Worm (Caenorhabditis elegans): ENCODE results near the gene lntl-1.

- no peak for TF ChIP-seq Y22D7AL.16 (tag; optimal IDR thresholded peaks at IDR 0.05)
- no peak for TF ChIP-seq nhr-11 (tag; optimal IDR thresholded peaks at IDR 0.05)
- no peak for TF ChIP-seq pha-4 (tag; optimal IDR thresholded peaks at IDR 0.05)
- no peak for TF ChIP-seq eyg-1 (tag; optimal IDR thresholded peaks at IDR 0.05)
- no peak for TF ChIP-seq hlh-8 (tag; optimal IDR thresholded peaks at IDR 0.05)
- TF ChIP-seq hlh-13 (GFP tag; optimal IDR thresholded peaks at IDR 0.05): no peak
- no peak for TF ChIP-seq K02D7.2 (tag; optimal IDR thresholded peaks at IDR 0.05)
- no peak for TF ChIP-seq lim-6 (tag; optimal IDR thresholded peaks at IDR 0.05)
These were observed 48.2 kb downstream of the lntl-1 start for ce11 chrIV:5758695-5759094.
